Worm (Caenorhabditis elegans) whole organism, early embryonic: ENCODE data around the gene F53C3.3.

ENCODE experiments used
- F13C5.2 ChIP-seq: sonication (generic microtip); optimal IDR thresholded peaks from 2 replicates; lab custom pipeline; 2017; ENCODE audit warnings: mild to moderate bottlenecking, missing genetic modification characterization, inconsistent platforms, missing compliant biosample characterization
- ama-1 ChIP-seq: fragments of 150-350 bp; optimal IDR thresholded peaks from 2 replicates; lab custom pipeline; 2014
- ceh-13 ChIP-seq: fragments of 200-800 bp; sonication (Bioruptor generic); optimal IDR thresholded peaks from 2 replicates; lab custom pipeline; 2018; ENCODE audit warnings: mild to moderate bottlenecking, missing genetic modification characterization, missing compliant biosample characterization
- ceh-36 ChIP-seq: sonication (generic microtip); optimal IDR thresholded peaks from 2 replicates; lab custom pipeline; 2016; ENCODE audit warnings: missing genetic modification characterization, inconsistent platforms, missing compliant biosample characterization
- flt-1 ChIP-seq: fragments of 200-800 bp; sonication (Bioruptor generic); IDR thresholded peaks from 2 replicates; pipeline ENCODE4 v1.3.6; 2022; ENCODE audit warnings: missing genetic modification characterization, missing compliant biosample characterization
- hmbx-1 ChIP-seq: sonication (generic microtip); optimal IDR thresholded peaks from 2 replicates; lab custom pipeline; 2016; ENCODE audit warnings: mild to moderate bottlenecking, missing genetic modification characterization, missing compliant biosample characterization
- hmg-4 ChIP-seq: fragments of 200-800 bp; sonication (Bioruptor generic); optimal IDR thresholded peaks from 2 replicates; lab custom pipeline; 2018; ENCODE audit warnings: mild to moderate bottlenecking, missing genetic modification characterization, missing compliant biosample characterization
- sea-1 ChIP-seq: fragments of 200-800 bp; sonication (Bioruptor generic); conservative IDR thresholded peaks from 2 replicates; pipeline ENCODE4 v1.3.6; 2022; ENCODE audit warnings: missing genetic modification characterization, missing compliant biosample characterization
- tbx-37 ChIP-seq: fragments of 200-800 bp; sonication (Bioruptor generic); conservative IDR thresholded peaks from 2 replicates; pipeline ENCODE4 v1.3.6; 2022; ENCODE audit warnings: missing genetic modification reagents, missing genetic modification characterization, missing compliant biosample characterization

ce11 chrII:3860826-3861225 is 41.8 kb upstream of the F53C3.3 start, which contains the start of gene oac-11:
- no peak for TF ChIP-seq flt-1 (GFP tag; lab: Robert Waterston, UW)
- no peak for TF ChIP-seq ceh-36 (tag; lab: Kevin White, UChicago)
- no peak for TF ChIP-seq ama-1 (lab: Kevin White, UChicago)
- no peak for TF ChIP-seq hmbx-1 (tag; lab: Kevin White, UChicago)
- no peak for TF ChIP-seq F13C5.2 (tag; lab: Kevin White, UChicago)
- no peak for TF ChIP-seq hmg-4
- TF ChIP-seq tbx-37 (GFP tag; lab: Robert Waterston, UW): no peak
- TF ChIP-seq ceh-13 (GFP tag; lab: Kevin White, UChicago): no peak
- TF ChIP-seq sea-1: no peak
